Fruit fly (Drosophila melanogaster): ENCODE data around the gene hb.

dm6 chr3R:8705323-8706097 is 7.9 kb upstream of the hb start:
- TF ChIP-seq CTCF (optimal IDR thresholded peaks at IDR 0.05) = no peak
- TF ChIP-seq CG8478 (optimal IDR thresholded peaks at IDR 0.05) = no peak
